Worm (Caenorhabditis elegans) whole organism, young adult: Measurements from ENCODE around the gene zipt-15.

Experiments used
- B0035.1 ChIP-seq: sonication (generic microtip); optimal IDR thresholded peaks from 2 replicates; lab custom pipeline; 2016; ENCODE audit warnings: missing genetic modification characterization, mild to moderate bottlenecking, missing compliant biosample characterization, missing genotype, missing genetic modification reagents
- B0336.3 ChIP-seq: fragments of 200-800 bp; sonication (Bioruptor generic); IDR thresholded peaks from 2 replicates; pipeline ENCODE4 v1.3.6; 2022; ENCODE audit warnings: missing genetic modification characterization, missing compliant biosample characterization
- C17E4.6 ChIP-seq: fragments of 200-800 bp; sonication (Bioruptor generic); IDR thresholded peaks from 2 replicates; pipeline ENCODE4 v1.3.6; 2022; ENCODE audit warnings: missing genetic modification reagents, missing genetic modification characterization, missing compliant biosample characterization
- F23B12.7 ChIP-seq: sonication (generic microtip); optimal IDR thresholded peaks from 2 replicates; lab custom pipeline; 2017; ENCODE audit warnings: missing genetic modification characterization, mild to moderate bottlenecking, missing compliant biosample characterization, antibody characterized with exemption, moderate library complexity; ENCODE audit not compliant: insufficient read depth
- F33H1.4 ChIP-seq: fragments of 200-800 bp; sonication (Bioruptor generic); IDR thresholded peaks from 2 replicates; pipeline ENCODE4 v1.3.6; 2022; ENCODE audit warnings: missing genetic modification reagents, missing genetic modification characterization, missing compliant biosample characterization
- F37B4.10 ChIP-seq: fragments of 200-800 bp; sonication (Bioruptor generic); IDR thresholded peaks from 2 replicates; pipeline ENCODE4 v1.3.6; 2022; ENCODE audit warnings: missing genetic modification characterization, missing compliant biosample characterization
- F39B2.1 ChIP-seq: fragments of 200-800 bp; sonication (Bioruptor generic); IDR thresholded peaks from 2 replicates; pipeline ENCODE4 v1.3.6; 2022; ENCODE audit warnings: missing genetic modification reagents, missing genetic modification characterization, missing compliant biosample characterization
- F52B5.7 ChIP-seq: sonication (generic microtip); optimal IDR thresholded peaks from 2 replicates; lab custom pipeline; 2016; ENCODE audit warnings: mild to moderate bottlenecking, missing genetic modification characterization, missing compliant biosample characterization
- F57C9.4 ChIP-seq: sonication (generic microtip); optimal IDR thresholded peaks from 2 replicates; lab custom pipeline; 2017; ENCODE audit warnings: mild to moderate bottlenecking, missing genetic modification characterization, missing compliant biosample characterization
- Y53F4B.3 ChIP-seq: fragments of 200-800 bp; sonication (Bioruptor generic); IDR thresholded peaks from 2 replicates; pipeline ENCODE4 v1.3.6; 2022; ENCODE audit warnings: missing genetic modification reagents, missing genetic modification characterization, missing compliant biosample characterization
- Y67H2A.10 ChIP-seq: fragments of 200-800 bp; sonication (Bioruptor generic); conservative IDR thresholded peaks from 2 replicates; pipeline ENCODE4 v1.3.6; 2022; ENCODE audit warnings: missing genetic modification reagents, missing genetic modification characterization, missing compliant biosample characterization
- Y79H2A.3 ChIP-seq: fragments of 200-800 bp; sonication (Bioruptor generic); conservative IDR thresholded peaks from 2 replicates; pipeline ENCODE4 v1.3.6; 2022; ENCODE audit warnings: missing genetic modification reagents, missing genetic modification characterization, missing compliant biosample characterization
- ZK185.1 ChIP-seq: sonication (generic microtip); optimal IDR thresholded peaks from 2 replicates; lab custom pipeline; 2016; ENCODE audit warnings: mild to moderate bottlenecking, missing genetic modification characterization, missing compliant biosample characterization; ENCODE audit not compliant: poor library complexity, severe bottlenecking
- akir-1 ChIP-seq: fragments of 200-800 bp; sonication (Bioruptor generic); optimal IDR thresholded peaks from 2 replicates; lab custom pipeline; 2018; ENCODE audit warnings: mild to moderate bottlenecking, missing genetic modification characterization, moderate library complexity, missing compliant biosample characterization
- aptf-3 ChIP-seq: fragments of 200-800 bp; sonication (Bioruptor generic); IDR thresholded peaks from 2 replicates; pipeline ENCODE4 v1.3.6; 2022; ENCODE audit warnings: missing genetic modification characterization, missing compliant biosample characterization
- attf-5 ChIP-seq: fragments of 200-800 bp; sonication (Bioruptor generic); optimal IDR thresholded peaks from 2 replicates; lab custom pipeline; 2018; ENCODE audit warnings: mild to moderate bottlenecking, missing genetic modification characterization, missing compliant biosample characterization
- attf-6 ChIP-seq: fragments of 200-800 bp; sonication (Bioruptor generic); IDR thresholded peaks from 2 replicates; pipeline ENCODE4 v1.3.6; 2022; ENCODE audit warnings: missing genetic modification reagents, missing genetic modification characterization, missing compliant biosample characterization
- cebp-2 ChIP-seq: fragments of 200-800 bp; sonication (Bioruptor generic); IDR thresholded peaks from 2 replicates; pipeline ENCODE4 v1.3.6; 2022; ENCODE audit warnings: missing genetic modification characterization, missing compliant biosample characterization
- ceh-27 ChIP-seq: fragments of 200-800 bp; sonication (Bioruptor generic); optimal IDR thresholded peaks from 2 replicates; lab custom pipeline; 2018; ENCODE audit warnings: mild to moderate bottlenecking, missing genetic modification characterization, moderate library complexity, missing compliant biosample characterization
- ceh-91 ChIP-seq: fragments of 200-800 bp; sonication (Bioruptor generic); IDR thresholded peaks from 2 replicates; pipeline ENCODE4 v1.3.6; 2022; ENCODE audit warnings: missing genetic modification reagents, missing genetic modification characterization, missing compliant biosample characterization
- chd-7 ChIP-seq: sonication (generic microtip); optimal IDR thresholded peaks from 2 replicates; lab custom pipeline; 2016; ENCODE audit warnings: mild to moderate bottlenecking, missing genetic modification characterization, moderate library complexity, missing compliant biosample characterization
- die-1 ChIP-seq: sonication (generic microtip); optimal IDR thresholded peaks from 2 replicates; lab custom pipeline; 2016; ENCODE audit warnings: missing genotype, mild to moderate bottlenecking, missing genetic modification characterization, missing compliant biosample characterization
- dpl-1 ChIP-seq: fragments of 150-350 bp; optimal IDR thresholded peaks from 2 replicates; lab custom pipeline; 2014; ENCODE audit warnings: missing biosample characterization, missing genetic modification reagents, missing genetic modification characterization
- efl-1 ChIP-seq: fragments of 150-350 bp; optimal IDR thresholded peaks from 2 replicates; lab custom pipeline; 2014; ENCODE audit warnings: missing biosample characterization, missing genetic modification reagents, missing genetic modification characterization
- egl-44 ChIP-seq: fragments of 200-800 bp; sonication (Bioruptor generic); IDR thresholded peaks from 2 replicates; pipeline ENCODE4 v1.3.6; 2022; ENCODE audit warnings: missing genetic modification reagents, missing genetic modification characterization, missing compliant biosample characterization
- ets-4 ChIP-seq: fragments of 200-800 bp; sonication (Bioruptor generic); optimal IDR thresholded peaks from 2 replicates; lab custom pipeline; 2018; ENCODE audit warnings: mild to moderate bottlenecking, missing genetic modification characterization, missing compliant biosample characterization
- fkh-3 ChIP-seq: sonication (generic microtip); optimal IDR thresholded peaks from 2 replicates; lab custom pipeline; 2016; ENCODE audit warnings: mild to moderate bottlenecking, missing genetic modification characterization, missing compliant biosample characterization
- gei-17 ChIP-seq: fragments of 200-800 bp; sonication (Bioruptor generic); optimal IDR thresholded peaks from 2 replicates; lab custom pipeline; 2018; ENCODE audit warnings: mild to moderate bottlenecking, missing genetic modification characterization, missing compliant biosample characterization
- hmg-20 ChIP-seq: fragments of 200-800 bp; sonication (Bioruptor generic); IDR thresholded peaks from 2 replicates; pipeline ENCODE4 v1.3.6; 2022; ENCODE audit warnings: missing genetic modification reagents, missing genetic modification characterization, missing compliant biosample characterization
- lin-26 ChIP-seq: fragments of 200-800 bp; sonication (Bioruptor generic); IDR thresholded peaks from 2 replicates; pipeline ENCODE4 v1.3.6; 2022; ENCODE audit warnings: missing genetic modification reagents, missing genetic modification characterization, missing compliant biosample characterization
- lin-40 ChIP-seq: sonication (generic microtip); optimal IDR thresholded peaks from 2 replicates; lab custom pipeline; 2016; ENCODE audit warnings: missing genetic modification characterization, mild to moderate bottlenecking, missing compliant biosample characterization, missing genotype, missing genetic modification reagents
- lir-1 ChIP-seq: fragments of 200-800 bp; sonication (Bioruptor generic); conservative IDR thresholded peaks from 2 replicates; pipeline ENCODE4 v1.3.6; 2022; ENCODE audit warnings: missing genetic modification reagents, missing genetic modification characterization, missing compliant biosample characterization
- madf-10 ChIP-seq: sonication (generic microtip); optimal IDR thresholded peaks from 2 replicates; lab custom pipeline; 2016; ENCODE audit warnings: mild to moderate bottlenecking, missing genetic modification characterization, missing compliant biosample characterization
- madf-3 ChIP-seq: fragments of 200-800 bp; sonication (Bioruptor generic); IDR thresholded peaks from 2 replicates; pipeline ENCODE4 v1.3.6; 2022; ENCODE audit warnings: missing genetic modification reagents, missing genetic modification characterization, missing compliant biosample characterization
- mcd-1 ChIP-seq: fragments of 200-800 bp; sonication (Bioruptor generic); IDR thresholded peaks from 2 replicates; pipeline ENCODE4 v1.3.6; 2022; ENCODE audit warnings: missing genetic modification reagents, missing genetic modification characterization, missing compliant biosample characterization
- nfya-1 ChIP-seq: sonication (generic microtip); optimal IDR thresholded peaks from 2 replicates; lab custom pipeline; 2017; ENCODE audit warnings: antibody characterized with exemption, missing compliant biosample characterization, missing genetic modification characterization, borderline replicate concordance; ENCODE audit not compliant: insufficient read depth
- nfya-2 ChIP-seq: fragments of 200-800 bp; sonication (Bioruptor generic); IDR thresholded peaks from 2 replicates; pipeline ENCODE4 v1.3.6; 2022; ENCODE audit warnings: missing genetic modification reagents, missing genetic modification characterization, missing compliant biosample characterization
- nhr-27 ChIP-seq: fragments of 200-800 bp; sonication (Bioruptor generic); optimal IDR thresholded peaks from 2 replicates; lab custom pipeline; 2018; ENCODE audit warnings: mild to moderate bottlenecking, missing genetic modification characterization, moderate library complexity, missing compliant biosample characterization
- pha-4 ChIP-seq: fragments of 150-350 bp; sonication (generic microtip); optimal IDR thresholded peaks from 2 replicates; lab custom pipeline; 2014; ENCODE audit warnings: missing biosample characterization, missing genetic modification reagents, missing genetic modification characterization
- rcor-1 ChIP-seq: fragments of 200-800 bp; sonication (Bioruptor generic); IDR thresholded peaks from 2 replicates; pipeline ENCODE4 v1.3.6; 2022; ENCODE audit warnings: missing genetic modification reagents, missing genetic modification characterization, missing compliant biosample characterization
- rec-8 ChIP-seq, 2 experiments: sonication (generic microtip); optimal IDR thresholded peaks; 2 replicates each; lab custom pipeline; 2016; ENCODE audit warnings: mild to moderate bottlenecking in 2 of 2, missing genetic modification characterization in 2 of 2, missing genetic modification reagents in 2 of 2, missing genotype in 2 of 2, missing biosample characterization in 1 of 2, missing compliant biosample characterization in 1 of 2, moderate library complexity in 1 of 2
- repo-1 ChIP-seq: sonication (generic microtip); optimal IDR thresholded peaks from 2 replicates; lab custom pipeline; 2017; ENCODE audit warnings: mild to moderate bottlenecking, missing genetic modification characterization, missing compliant biosample characterization
- snpc-4 ChIP-seq, 5 experiments: fragments of 150-350 bp in 1 of 5; sonication (generic microtip) in 4 of 5; optimal IDR thresholded peaks; 2 replicates each; lab custom pipeline; 2014 to 2018; ENCODE audit warnings: missing genetic modification characterization in 5 of 5, missing biosample characterization in 3 of 5, antibody characterized with exemption in 2 of 5, mild to moderate bottlenecking in 2 of 5, missing compliant biosample characterization in 2 of 5, missing genotype in 2 of 5, moderate library complexity in 2 of 5, missing genetic modification reagents in 1 of 5
- tbx-9 ChIP-seq: sonication (generic microtip); optimal IDR thresholded peaks from 2 replicates; lab custom pipeline; 2016; ENCODE audit warnings: borderline replicate concordance, missing genetic modification characterization, inconsistent platforms, missing compliant biosample characterization
- xnd-1 ChIP-seq: sonication (generic microtip); optimal IDR thresholded peaks from 2 replicates; lab custom pipeline; 2016; ENCODE audit warnings: missing genotype, missing genetic modification reagents, missing genetic modification characterization, missing compliant biosample characterization
- ztf-18 ChIP-seq: sonication (generic microtip); optimal IDR thresholded peaks from 2 replicates; lab custom pipeline; 2016; ENCODE audit warnings: missing genotype, mild to moderate bottlenecking, missing genetic modification characterization, missing compliant biosample characterization
- ztf-28 ChIP-seq: fragments of 200-800 bp; sonication (Bioruptor generic); IDR thresholded peaks from 2 replicates; pipeline ENCODE4 v1.3.6; 2022; ENCODE audit warnings: missing genetic modification reagents, missing genetic modification characterization, missing compliant biosample characterization

zipt-15 gene

ce11 chrIV:866828-867270, 42.1 kb upstream of the zipt-15 start:
- TF ChIP-seq aptf-3 (GFP tag; lab: Robert Waterston, UW) (no peak), lir-1 (GFP tag; lab: Robert Waterston, UW) (peak; percentile 83), F33H1.4 (GFP tag; lab: Robert Waterston, UW) (peak; percentile 81), rcor-1 (GFP tag; lab: Robert Waterston, UW) (peak; percentile 78), B0336.3 (peak; percentile 98), gei-17 (GFP tag; lab: Kevin White, UChicago) (peak; percentile 57), repo-1 (tag; lab: Kevin White, UChicago) (peak; percentile 82), F52B5.7 (tag; lab: Kevin White, UChicago) (peak; percentile 72), xnd-1 (tag; lab: Kevin White, UChicago) (peak; percentile 18), akir-1 (GFP tag; lab: Kevin White, UChicago) (no peak), nfya-2 (GFP tag; lab: Robert Waterston, UW) (no peak), ceh-91 (peak; percentile 59), ceh-27 (GFP tag; lab: Kevin White, UChicago) (peak; percentile 66), Y67H2A.10 (GFP tag; lab: Robert Waterston, UW) (no peak), nfya-1 (tag; lab: Kevin White, UChicago) (no peak), ztf-18 (tag; lab: Kevin White, UChicago) (peak; percentile 62), ets-4 (peak; percentile 72), efl-1 (peak; percentile 44), ztf-28 (peak; percentile 95), hmg-20 (GFP tag; lab: Robert Waterston, UW) (peak; percentile 67; the same call in 1 of the 2 replicates), snpc-4 (GFP tag; optimal IDR thresholded peaks at IDR 0.05; lab: Kevin White, UChicago) (peak; percentile 99), snpc-4 (tag; optimal IDR thresholded peaks at IDR 0.05; lab: Kevin White, UChicago) (peak; percentile 99 to 100 (median 100)), F23B12.7 (tag; lab: Kevin White, UChicago) (peak; percentile 88), F39B2.1 (GFP tag; lab: Robert Waterston, UW) (0 out of 2 replicates have a peak, but pooled peaks have one; percentile 36), F37B4.10 (GFP tag; lab: Robert Waterston, UW) (no peak), mcd-1 (peak; percentile 93), cebp-2 (GFP tag; lab: Robert Waterston, UW) (no peak), madf-10 (tag; lab: Kevin White, UChicago) (peak; percentile 58), madf-3 (GFP tag; lab: Robert Waterston, UW) (no peak; the same call in none of the 2 replicates), die-1 (tag; lab: Kevin White, UChicago) (peak; percentile 80), B0035.1 (peak; percentile 64), ZK185.1 (tag; lab: Kevin White, UChicago) (no peak), pha-4 (tag; lab: Kevin White, UChicago) (no peak), attf-6 (GFP tag; lab: Robert Waterston, UW) (peak; percentile 93), lin-40 (tag; lab: Kevin White, UChicago) (peak; percentile 82), attf-5 (GFP tag; lab: Kevin White, UChicago) (peak; percentile 66), dpl-1 (GFP tag; lab: Kevin White, UChicago) (peak; percentile 16), C17E4.6 (GFP tag; lab: Robert Waterston, UW) (peak; percentile 93), egl-44 (GFP tag; lab: Robert Waterston, UW) (peak; percentile 72; the same call in 1 of the 2 replicates), Y79H2A.3 (GFP tag; lab: Robert Waterston, UW) (peak; percentile 81), rec-8 (tag; optimal IDR thresholded peaks at IDR 0.05; lab: Kevin White, UChicago) (peak; percentile 19 to 84), nhr-27 (tag; lab: Kevin White, UChicago) (no peak), Y53F4B.3 (GFP tag; lab: Robert Waterston, UW) (peak; percentile 46), lin-26 (GFP tag; lab: Robert Waterston, UW) (peak; percentile 91), fkh-3 (no peak), chd-7 (tag; lab: Kevin White, UChicago) (no peak), F57C9.4 (no peak), tbx-9 (tag; lab: Kevin White, UChicago) (no peak)
